Worm (Caenorhabditis elegans) whole organism, young adult: ENCODE results near the gene btb-9.

Source experiments
- C17E4.6 ChIP-seq: fragments of 200-800 bp; sonication (Bioruptor generic); IDR thresholded peaks from 2 replicates; pipeline ENCODE4 v1.3.6; 2022; ENCODE audit warnings: missing genetic modification reagents, missing genetic modification characterization, missing compliant biosample characterization
- F22D6.2 ChIP-seq: sonication (generic microtip); optimal IDR thresholded peaks from 2 replicates; lab custom pipeline; 2016; ENCODE audit warnings: mild to moderate bottlenecking, missing genetic modification characterization, missing compliant biosample characterization
- F49E8.2 ChIP-seq: sonication (generic microtip); optimal IDR thresholded peaks from 3 replicates; lab custom pipeline; 2017; ENCODE audit warnings: missing genetic modification characterization, mild to moderate bottlenecking, missing compliant biosample characterization, antibody characterized with exemption, moderate library complexity; ENCODE audit not compliant: insufficient read depth
- F55B11.4 ChIP-seq: sonication (generic microtip); optimal IDR thresholded peaks from 2 replicates; lab custom pipeline; 2016; ENCODE audit warnings: missing compliant biosample characterization, missing genetic modification characterization, borderline replicate concordance; ENCODE audit not compliant: insufficient read depth
- K12H6.12 ChIP-seq: fragments of 200-800 bp; sonication (Bioruptor generic); optimal IDR thresholded peaks from 2 replicates; lab custom pipeline; 2018; ENCODE audit warnings: mild to moderate bottlenecking, missing genetic modification characterization, missing compliant biosample characterization
- T07F8.4 ChIP-seq: sonication (generic microtip); optimal IDR thresholded peaks from 2 replicates; lab custom pipeline; 2016; ENCODE audit warnings: mild to moderate bottlenecking, missing genetic modification characterization, moderate library complexity, missing compliant biosample characterization
- akir-1 ChIP-seq: fragments of 200-800 bp; sonication (Bioruptor generic); optimal IDR thresholded peaks from 2 replicates; lab custom pipeline; 2018; ENCODE audit warnings: mild to moderate bottlenecking, missing genetic modification characterization, moderate library complexity, missing compliant biosample characterization
- athp-1 ChIP-seq: sonication (generic microtip); optimal IDR thresholded peaks from 2 replicates; lab custom pipeline; 2017; ENCODE audit warnings: mild to moderate bottlenecking, missing genetic modification characterization, missing compliant biosample characterization
- attf-3 ChIP-seq: fragments of 200-800 bp; sonication (Bioruptor generic); conservative IDR thresholded peaks from 2 replicates; pipeline ENCODE4 v1.3.6; 2022; ENCODE audit warnings: missing genetic modification reagents, missing genetic modification characterization, missing compliant biosample characterization
- bed-2 ChIP-seq: fragments of 200-800 bp; sonication (Bioruptor generic); IDR thresholded peaks from 2 replicates; pipeline ENCODE4 v1.3.6; 2022; ENCODE audit warnings: missing genetic modification reagents, missing genetic modification characterization, missing compliant biosample characterization
- cebp-1 ChIP-seq, 2 experiments: fragments of 200-800 bp in 1 of 2; sonication (Bioruptor generic) in 1 of 2; sonication (generic microtip) in 1 of 2; IDR thresholded peaks in 1 of 2; optimal IDR thresholded peaks in 1 of 2; 2 replicates each; pipeline versions ENCODE4 v1.3.6 to Lab custom; 2017 to 2022; ENCODE audit warnings: missing compliant biosample characterization in 2 of 2, missing genetic modification characterization in 2 of 2, mild to moderate bottlenecking in 1 of 2, missing genetic modification reagents in 1 of 2, moderate library complexity in 1 of 2
- ceh-58 ChIP-seq: fragments of 200-800 bp; sonication (Bioruptor generic); IDR thresholded peaks from 2 replicates; pipeline ENCODE4 v1.3.6; 2022; ENCODE audit warnings: missing genetic modification characterization, missing compliant biosample characterization
- die-1 ChIP-seq: sonication (generic microtip); optimal IDR thresholded peaks from 2 replicates; lab custom pipeline; 2016; ENCODE audit warnings: missing genotype, mild to moderate bottlenecking, missing genetic modification characterization, missing compliant biosample characterization
- efl-1 ChIP-seq: fragments of 150-350 bp; optimal IDR thresholded peaks from 2 replicates; lab custom pipeline; 2014; ENCODE audit warnings: missing biosample characterization, missing genetic modification reagents, missing genetic modification characterization
- egrh-3 ChIP-seq: fragments of 200-800 bp; sonication (Bioruptor generic); IDR thresholded peaks from 2 replicates; pipeline ENCODE4 v1.3.6; 2022; ENCODE audit warnings: missing genetic modification reagents, missing genetic modification characterization, missing compliant biosample characterization
- ets-4 ChIP-seq: fragments of 200-800 bp; sonication (Bioruptor generic); optimal IDR thresholded peaks from 2 replicates; lab custom pipeline; 2018; ENCODE audit warnings: mild to moderate bottlenecking, missing genetic modification characterization, missing compliant biosample characterization
- gei-17 ChIP-seq: fragments of 200-800 bp; sonication (Bioruptor generic); optimal IDR thresholded peaks from 2 replicates; lab custom pipeline; 2018; ENCODE audit warnings: mild to moderate bottlenecking, missing genetic modification characterization, missing compliant biosample characterization
- hlh-26 ChIP-seq: fragments of 200-800 bp; sonication (Bioruptor generic); conservative IDR thresholded peaks from 2 replicates; pipeline ENCODE4 v1.3.6; 2022; ENCODE audit warnings: missing genetic modification reagents, missing genetic modification characterization, missing compliant biosample characterization
- hsf-1 ChIP-seq: fragments of 200-800 bp; sonication (Bioruptor generic); IDR thresholded peaks from 2 replicates; pipeline ENCODE4 v1.3.6; 2022; ENCODE audit warnings: missing genetic modification reagents, missing genetic modification characterization, missing compliant biosample characterization
- let-526 ChIP-seq: fragments of 200-800 bp; sonication (Bioruptor generic); IDR thresholded peaks from 2 replicates; pipeline ENCODE4 v1.3.6; 2022; ENCODE audit warnings: missing genetic modification reagents, missing genetic modification characterization, missing compliant biosample characterization
- let-607 ChIP-seq, 2 experiments: fragments of 200-800 bp in 1 of 2; sonication (Bioruptor generic) in 1 of 2; sonication (generic microtip) in 1 of 2; optimal IDR thresholded peaks; 2 replicates each; lab custom pipeline; 2016 to 2018; ENCODE audit warnings: mild to moderate bottlenecking in 2 of 2, missing compliant biosample characterization in 2 of 2, missing genetic modification characterization in 2 of 2, moderate library complexity in 2 of 2, missing genotype in 1 of 2
- lin-35 ChIP-seq, 3 experiments: fragments of 150-350 bp in 2 of 3; sonication (generic microtip) in 1 of 3; optimal IDR thresholded peaks; 2 replicates each; lab custom pipeline; 2014 to 2018; ENCODE audit warnings: missing biosample characterization in 3 of 3, missing genetic modification characterization in 3 of 3, missing genetic modification reagents in 3 of 3
- madf-3 ChIP-seq: fragments of 200-800 bp; sonication (Bioruptor generic); IDR thresholded peaks from 2 replicates; pipeline ENCODE4 v1.3.6; 2022; ENCODE audit warnings: missing genetic modification reagents, missing genetic modification characterization, missing compliant biosample characterization
- nhr-179 ChIP-seq: sonication (generic microtip); optimal IDR thresholded peaks from 2 replicates; lab custom pipeline; 2016; ENCODE audit warnings: mild to moderate bottlenecking, missing genetic modification characterization, missing compliant biosample characterization
- pbrm-1 ChIP-seq: fragments of 200-800 bp; sonication (Bioruptor generic); IDR thresholded peaks from 2 replicates; pipeline ENCODE4 v1.3.6; 2022; ENCODE audit warnings: missing genetic modification reagents, missing genetic modification characterization, missing compliant biosample characterization
- rec-8 ChIP-seq, 2 experiments: sonication (generic microtip); optimal IDR thresholded peaks; 2 replicates each; lab custom pipeline; 2016; ENCODE audit warnings: mild to moderate bottlenecking in 2 of 2, missing genetic modification characterization in 2 of 2, missing genetic modification reagents in 2 of 2, missing genotype in 2 of 2, missing biosample characterization in 1 of 2, missing compliant biosample characterization in 1 of 2, moderate library complexity in 1 of 2
- repo-1 ChIP-seq: sonication (generic microtip); optimal IDR thresholded peaks from 2 replicates; lab custom pipeline; 2017; ENCODE audit warnings: mild to moderate bottlenecking, missing genetic modification characterization, missing compliant biosample characterization
- sea-2 ChIP-seq: fragments of 200-800 bp; sonication (Bioruptor generic); IDR thresholded peaks from 2 replicates; pipeline ENCODE4 v1.3.6; 2022; ENCODE audit warnings: missing genetic modification characterization, missing compliant biosample characterization
- snpc-3.4 ChIP-seq: sonication (generic microtip); optimal IDR thresholded peaks from 2 replicates; lab custom pipeline; 2017; ENCODE audit warnings: missing genetic modification characterization, mild to moderate bottlenecking, missing compliant biosample characterization, antibody characterized with exemption, moderate library complexity, missing genotype, missing genetic modification reagents
- snpc-4 ChIP-seq, 5 experiments: fragments of 150-350 bp in 1 of 5; sonication (generic microtip) in 4 of 5; optimal IDR thresholded peaks; 2 replicates each; lab custom pipeline; 2014 to 2018; ENCODE audit warnings: missing genetic modification characterization in 5 of 5, missing biosample characterization in 3 of 5, antibody characterized with exemption in 2 of 5, mild to moderate bottlenecking in 2 of 5, missing compliant biosample characterization in 2 of 5, missing genotype in 2 of 5, moderate library complexity in 2 of 5, missing genetic modification reagents in 1 of 5
- zim-3 ChIP-seq: sonication (generic microtip); optimal IDR thresholded peaks from 2 replicates; lab custom pipeline; 2017; ENCODE audit warnings: mild to moderate bottlenecking, missing genetic modification characterization, moderate library complexity, missing compliant biosample characterization
- ztf-22 ChIP-seq: fragments of 200-800 bp; sonication (Bioruptor generic); optimal IDR thresholded peaks from 2 replicates; lab custom pipeline; 2018; ENCODE audit warnings: mild to moderate bottlenecking, missing genetic modification characterization, moderate library complexity, missing compliant biosample characterization
- ztf-25 ChIP-seq: fragments of 200-800 bp; sonication (Bioruptor generic); IDR thresholded peaks from 2 replicates; pipeline ENCODE4 v1.3.6; 2022; ENCODE audit warnings: missing genetic modification reagents, missing genetic modification characterization, missing compliant biosample characterization
- ztf-26 ChIP-seq: sonication (generic microtip); optimal IDR thresholded peaks from 2 replicates; lab custom pipeline; 2017; ENCODE audit warnings: missing genetic modification characterization, missing compliant biosample characterization

btb-9 gene

ce11 chrII:1759602-1760001 is 31.3 kb downstream of the btb-9 start, which contains the start of gene F36H5.18:
F36H5.18 (plus strand) TSS chrII:1759902.
- TF ChIP-seq F22D6.2 (tag; lab: Kevin White, UChicago) (no peak), snpc-4 (GFP tag; optimal IDR thresholded peaks at IDR 0.05; lab: Kevin White, UChicago) (no peak), snpc-4 (tag; optimal IDR thresholded peaks at IDR 0.05; lab: Kevin White, UChicago) (no peak), hsf-1 (GFP tag; lab: Robert Waterston, UW) (no peak), let-526 (no peak), nhr-179 (tag; lab: Kevin White, UChicago) (no peak), ets-4 (GFP tag; lab: Kevin White, UChicago) (no peak), T07F8.4 (tag; lab: Kevin White, UChicago) (no peak), egrh-3 (GFP tag; lab: Robert Waterston, UW) (no peak), C17E4.6 (GFP tag; lab: Robert Waterston, UW) (no peak), repo-1 (tag; lab: Kevin White, UChicago) (no peak), pbrm-1 (GFP tag; lab: Robert Waterston, UW) (no peak), ceh-58 (GFP tag; lab: Robert Waterston, UW) (no peak), ztf-26 (tag; lab: Kevin White, UChicago) (no peak), snpc-3.4 (tag; lab: Kevin White, UChicago) (no peak), bed-2 (no peak), gei-17 (GFP tag; lab: Kevin White, UChicago) (no peak), rec-8 (tag; optimal IDR thresholded peaks at IDR 0.05; lab: Kevin White, UChicago) (no peak)

- TF ChIP-seq F49E8.2 (tag; lab: Kevin White, UChicago) (no peak), attf-3 (GFP tag; lab: Robert Waterston, UW) (no peak), hlh-26 (no peak)
- TF ChIP-seq, all 124 proteins: peak for 0
Measured at ce11 chrII:1761564-1761963, 33.3 kb downstream of the btb-9 start, which contains the start of gene F36H5.4. F36H5.4 (plus strand) TSS chrII:1761864.

ce11 chrII:1763072-1763471 is 34.8 kb downstream of the btb-9 start, which contains the start of gene math-28:
math-28 (plus strand) TSS chrII:1763372.
- TF ChIP-seq athp-1 (tag; lab: Kevin White, UChicago) (no peak), madf-3 (GFP tag; lab: Robert Waterston, UW) (no peak), lin-35 (GFP tag; optimal IDR thresholded peaks at IDR 0.05; lab: Kevin White, UChicago) (no peak), cebp-1 (GFP tag; IDR thresholded peaks at IDR 0.05; lab: Robert Waterston, UW) (no peak), cebp-1 (tag; optimal IDR thresholded peaks at IDR 0.05; lab: Kevin White, UChicago) (no peak), efl-1 (no peak), pbrm-1 (GFP tag; lab: Robert Waterston, UW) (no peak), F55B11.4 (tag; lab: Kevin White, UChicago) (no peak), attf-3 (GFP tag; lab: Robert Waterston, UW) (no peak)
- TF ChIP-seq, all 124 proteins: peak for 0

ce11 chrII:1766715-1767114 is 38.4 kb downstream of the btb-9 start:
- no peak for TF ChIP-seq zim-3
- TF ChIP-seq let-607 (tag; optimal IDR thresholded peaks at IDR 0.05; lab: Kevin White, UChicago) = no peak
- no peak for TF ChIP-seq K12H6.12
- TF ChIP-seq sea-2 = no peak
- no peak for TF ChIP-seq die-1 (tag; lab: Kevin White, UChicago)
- TF ChIP-seq ztf-22 = no peak
- no peak for TF ChIP-seq bed-2
- no peak for TF ChIP-seq akir-1 (GFP tag; lab: Kevin White, UChicago)
- TF ChIP-seq ztf-25 (GFP tag; lab: Robert Waterston, UW) = no peak
- TF ChIP-seq F55B11.4 (tag; lab: Kevin White, UChicago) = no peak
- TF ChIP-seq repo-1 (tag; lab: Kevin White, UChicago) = no peak
